Fruit fly (Drosophila melanogaster) whole organism, embryonic: ENCODE data around the gene CG33299.

Experiments
- ATbp ChIP-seq: fragments of 200-800 bp; sonication (Bioruptor generic); optimal IDR thresholded peaks from 2 replicates; lab custom pipeline; 2017; ENCODE audit warnings: missing biosample characterization, mild to moderate bottlenecking, missing genetic modification characterization, missing genetic modification reagents
- B-H1 ChIP-seq: fragments of 200-800 bp; sonication (Bioruptor generic); IDR thresholded peaks from 3 replicates; pipeline ENCODE4 v1.3.6; 2022; ENCODE audit warnings: missing biosample characterization, missing genetic modification characterization
- CG10147 ChIP-seq: fragments of 200-800 bp; sonication (Bioruptor generic); optimal IDR thresholded peaks from 2 replicates; lab custom pipeline; 2019; ENCODE audit warnings: missing biosample characterization, mild to moderate bottlenecking, missing genetic modification characterization, moderate library complexity
- CG10431 ChIP-seq: fragments of 200-800 bp; sonication (Bioruptor generic); optimal IDR thresholded peaks from 3 replicates; lab custom pipeline; 2018; ENCODE audit warnings: missing biosample characterization, mild to moderate bottlenecking, missing genetic modification characterization
- CG10654 ChIP-seq: fragments of 200-800 bp; sonication (Bioruptor generic); optimal IDR thresholded peaks from 2 replicates; lab custom pipeline; 2016; ENCODE audit warnings: missing biosample characterization, missing genetic modification characterization
- CG11093 ChIP-seq: fragments of 200-800 bp; sonication (Bioruptor generic); IDR thresholded peaks from 3 replicates; pipeline ENCODE4 v1.3.6; 2022; ENCODE audit warnings: missing biosample characterization, missing genetic modification characterization
- CG14667 ChIP-seq: fragments of 200-800 bp; sonication (Bioruptor generic); IDR thresholded peaks from 2 replicates; pipeline ENCODE4 v1.3.6; 2022; ENCODE audit warnings: missing biosample characterization, missing genetic modification characterization
- CG15696 ChIP-seq: fragments of 200-800 bp; sonication (Bioruptor generic); optimal IDR thresholded peaks from 2 replicates; lab custom pipeline; 2019; ENCODE audit warnings: missing biosample characterization, mild to moderate bottlenecking, missing genetic modification characterization, moderate library complexity
- CG18764 ChIP-seq: fragments of 200-800 bp; sonication (Bioruptor generic); optimal IDR thresholded peaks from 3 replicates; lab custom pipeline; 2016; ENCODE audit warnings: missing biosample characterization, missing genetic modification characterization
- CG2678 ChIP-seq: fragments of 200-800 bp; sonication (Bioruptor generic); optimal IDR thresholded peaks from 3 replicates; lab custom pipeline; 2019; ENCODE audit warnings: missing biosample characterization, mild to moderate bottlenecking, missing genetic modification characterization, moderate library complexity
- CG31441 ChIP-seq: fragments of 200-800 bp; sonication (Bioruptor generic); IDR thresholded peaks from 2 replicates; pipeline ENCODE4 v1.3.6; 2022; ENCODE audit warnings: missing biosample characterization, missing genetic modification characterization
- CG4328 ChIP-seq: fragments of 200-800 bp; sonication (Bioruptor generic); optimal IDR thresholded peaks from 3 replicates; lab custom pipeline; 2017; ENCODE audit warnings: missing biosample characterization, missing genetic modification reagents, missing genetic modification characterization
- CG4730 ChIP-seq: fragments of 200-800 bp; sonication (Bioruptor generic); IDR thresholded peaks from 2 replicates; pipeline ENCODE4 v1.3.6; 2022; ENCODE audit warnings: missing biosample characterization, missing genetic modification characterization
- CG7271 ChIP-seq: fragments of 200-800 bp; sonication (Bioruptor generic); optimal IDR thresholded peaks from 2 replicates; lab custom pipeline; 2018; ENCODE audit warnings: missing biosample characterization, mild to moderate bottlenecking, missing genetic modification characterization, moderate library complexity
- CG7987 ChIP-seq: fragments of 200-800 bp; sonication (Bioruptor generic); optimal IDR thresholded peaks from 2 replicates; lab custom pipeline; 2018; ENCODE audit warnings: missing biosample characterization, mild to moderate bottlenecking, missing genetic modification characterization, moderate library complexity
- CG8290 ChIP-seq, 3 experiments: fragments of 200-800 bp; sonication (Bioruptor generic); optimal IDR thresholded peaks; 2 replicates each; lab custom pipeline; 2016 to 2019; ENCODE audit warnings: missing biosample characterization in 3 of 3, missing genetic modification characterization in 3 of 3, mild to moderate bottlenecking in 2 of 3, moderate library complexity in 1 of 3
- CG8478 ChIP-seq: fragments of >200 bp; optimal IDR thresholded peaks from 2 replicates; lab custom pipeline; 2018
- CHES-1-like ChIP-seq: fragments of 200-800 bp; sonication (Bioruptor generic); optimal IDR thresholded peaks from 2 replicates; lab custom pipeline; 2016; ENCODE audit warnings: missing biosample characterization, missing genetic modification characterization
- CTCF ChIP-seq: fragments of 200-800 bp; sonication (Bioruptor generic); optimal IDR thresholded peaks from 2 replicates; lab custom pipeline; 2017; ENCODE audit warnings: missing biosample characterization, mild to moderate bottlenecking, missing genetic modification characterization, moderate library complexity
- Dek ChIP-seq: fragments of 200-800 bp; sonication (Bioruptor generic); optimal IDR thresholded peaks from 3 replicates; lab custom pipeline; 2019; ENCODE audit warnings: missing biosample characterization, mild to moderate bottlenecking, missing genetic modification characterization, moderate library complexity
- Eip74EF ChIP-seq, 2 experiments: fragments of 200-800 bp in 1 of 2; fragments of >200 bp in 1 of 2; sonication (Bioruptor generic) in 1 of 2; optimal IDR thresholded peaks; 2 replicates each; lab custom pipeline; 2017 to 2019; ENCODE audit warnings: missing biosample characterization in 2 of 2, missing genetic modification characterization in 2 of 2, mild to moderate bottlenecking in 1 of 2, moderate library complexity in 1 of 2
- Gsc ChIP-seq: fragments of 200-800 bp; sonication (Bioruptor generic); IDR thresholded peaks from 2 replicates; pipeline ENCODE4 v1.3.6; 2022; ENCODE audit warnings: missing biosample characterization, missing genetic modification characterization
- HLH54F ChIP-seq: fragments of 200-800 bp; sonication (Bioruptor generic); optimal IDR thresholded peaks from 3 replicates; lab custom pipeline; 2016; ENCODE audit warnings: missing biosample characterization, missing genetic modification characterization
- HmgZ ChIP-seq: fragments of 200-800 bp; sonication (Bioruptor generic); optimal IDR thresholded peaks from 2 replicates; lab custom pipeline; 2018; ENCODE audit warnings: missing biosample characterization, mild to moderate bottlenecking, missing genetic modification characterization
- Hmx ChIP-seq: fragments of 200-800 bp; sonication (Bioruptor generic); optimal IDR thresholded peaks from 2 replicates; lab custom pipeline; 2016; ENCODE audit warnings: missing biosample characterization, missing genetic modification characterization
- Med ChIP-seq: fragments of 200-800 bp; sonication (Bioruptor generic); peaks from one replicate; lab custom pipeline; 2016; ENCODE audit warnings: missing biosample characterization, missing genetic modification characterization, mild to moderate bottlenecking, inconsistent platforms, moderate library complexity
- Myb ChIP-seq: fragments of 200-800 bp; sonication (Bioruptor generic); optimal IDR thresholded peaks from 2 replicates; lab custom pipeline; 2016; ENCODE audit warnings: missing biosample characterization, missing genetic modification characterization
- NC2β ChIP-seq: fragments of 200-800 bp; sonication (Bioruptor generic); optimal IDR thresholded peaks from 2 replicates; lab custom pipeline; 2016; ENCODE audit warnings: missing biosample characterization, missing genetic modification characterization
- Ravus ChIP-seq: fragments of 200-800 bp; sonication (Bioruptor generic); IDR thresholded peaks from 2 replicates; pipeline ENCODE4 v1.3.6; 2022; ENCODE audit warnings: missing biosample characterization, missing genetic modification characterization
- Sin3A ChIP-seq: fragments of >200 bp; optimal IDR thresholded peaks from 2 replicates; lab custom pipeline; 2018
- Usf ChIP-seq: fragments of 200-800 bp; sonication (Bioruptor generic); optimal IDR thresholded peaks from 2 replicates; lab custom pipeline; 2017; ENCODE audit warnings: missing genotype, missing biosample characterization, missing genetic modification characterization
- Xbp1 ChIP-seq: fragments of 200-800 bp; sonication (Bioruptor generic); optimal IDR thresholded peaks from 3 replicates; lab custom pipeline; 2016; ENCODE audit warnings: missing biosample characterization, mild to moderate bottlenecking, missing genetic modification characterization
- Xrp1 ChIP-seq: fragments of 200-800 bp; sonication (Bioruptor generic); IDR thresholded peaks from 2 replicates; pipeline ENCODE4 v1.3.6; 2022; ENCODE audit warnings: missing biosample characterization, missing genetic modification characterization
- ab ChIP-seq: fragments of 200-800 bp; sonication (Bioruptor generic); optimal IDR thresholded peaks from 2 replicates; lab custom pipeline; 2016; ENCODE audit warnings: missing biosample characterization, missing genetic modification characterization
- bab2 ChIP-seq: fragments of 200-800 bp; sonication (Bioruptor generic); optimal IDR thresholded peaks from 2 replicates; lab custom pipeline; 2016; ENCODE audit warnings: missing biosample characterization, missing genetic modification characterization
- chif ChIP-seq, 2 experiments: fragments of 200-800 bp; sonication (Bioruptor generic); optimal IDR thresholded peaks; 3 replicates each; lab custom pipeline; 2016; ENCODE audit warnings: missing biosample characterization in 2 of 2, missing genetic modification characterization in 2 of 2
- ci ChIP-seq: fragments of 200-800 bp; sonication (Bioruptor generic); IDR thresholded peaks from 3 replicates; pipeline ENCODE4 v1.3.6; 2022; ENCODE audit warnings: missing biosample characterization, missing genetic modification characterization
- crol ChIP-seq: fragments of 200-800 bp; sonication (Bioruptor generic); IDR thresholded peaks from 2 replicates; pipeline ENCODE4 v1.3.6; 2022; ENCODE audit warnings: missing biosample characterization, missing genetic modification characterization
- cwo ChIP-seq: fragments of 200-800 bp; sonication (Bioruptor generic); optimal IDR thresholded peaks from 3 replicates; lab custom pipeline; 2017; ENCODE audit warnings: missing biosample characterization, missing genetic modification characterization, mild to moderate bottlenecking, moderate library complexity, missing genetic modification reagents
- eyg ChIP-seq: fragments of 200-800 bp; sonication (Bioruptor generic); optimal IDR thresholded peaks from 3 replicates; lab custom pipeline; 2016; ENCODE audit warnings: missing biosample characterization, missing genetic modification characterization
- fd3F ChIP-seq: fragments of 200-800 bp; sonication (Bioruptor generic); optimal IDR thresholded peaks from 2 replicates; lab custom pipeline; 2018; ENCODE audit warnings: missing biosample characterization, mild to moderate bottlenecking, missing genetic modification characterization, moderate library complexity
- fd96Cb ChIP-seq: fragments of 200-800 bp; sonication (Bioruptor generic); optimal IDR thresholded peaks from 2 replicates; lab custom pipeline; 2018; ENCODE audit warnings: missing biosample characterization, mild to moderate bottlenecking, missing genetic modification characterization, moderate library complexity
- h ChIP-seq: fragments of >200 bp; optimal IDR thresholded peaks from 2 replicates; lab custom pipeline; 2017
- her ChIP-seq: fragments of 200-800 bp; sonication (Bioruptor generic); optimal IDR thresholded peaks from 2 replicates; lab custom pipeline; 2016; ENCODE audit warnings: missing biosample characterization, missing genetic modification characterization
- jumu ChIP-seq: fragments of 200-800 bp; sonication (Bioruptor generic); optimal IDR thresholded peaks from 3 replicates; lab custom pipeline; 2016; ENCODE audit warnings: missing biosample characterization, missing genetic modification characterization
- kah ChIP-seq: fragments of 200-800 bp; sonication (Bioruptor generic); optimal IDR thresholded peaks from 2 replicates; lab custom pipeline; 2018; ENCODE audit warnings: missing biosample characterization, mild to moderate bottlenecking, missing genetic modification characterization
- mld ChIP-seq: fragments of 200-800 bp; sonication (Bioruptor generic); IDR thresholded peaks from 3 replicates; pipeline ENCODE4 v1.3.6; 2022; ENCODE audit warnings: missing biosample characterization, missing genetic modification characterization; ENCODE audit not compliant: partially characterized antibody
- nom ChIP-seq: fragments of 200-800 bp; sonication (Bioruptor generic); optimal IDR thresholded peaks from 2 replicates; lab custom pipeline; 2017; ENCODE audit warnings: missing biosample characterization, missing genetic modification characterization, mild to moderate bottlenecking, moderate library complexity, missing genetic modification reagents
- schlank ChIP-seq: fragments of 200-800 bp; sonication (Bioruptor generic); optimal IDR thresholded peaks from 2 replicates; lab custom pipeline; 2018; ENCODE audit warnings: missing biosample characterization, mild to moderate bottlenecking, missing genetic modification characterization
- so ChIP-seq: fragments of 200-800 bp; sonication (Bioruptor generic); IDR thresholded peaks from 3 replicates; pipeline ENCODE4 v1.3.6; 2022; ENCODE audit warnings: missing biosample characterization, missing genetic modification characterization
- stc ChIP-seq: fragments of 200-800 bp; sonication (Bioruptor generic); IDR thresholded peaks from 2 replicates; pipeline ENCODE4 v1.3.6; 2022; ENCODE audit warnings: missing biosample characterization, missing genetic modification characterization
- sug ChIP-seq: fragments of 200-800 bp; optimal IDR thresholded peaks from 2 replicates; lab custom pipeline; 2019; ENCODE audit warnings: missing biosample characterization, mild to moderate bottlenecking, missing genetic modification characterization, moderate library complexity
- tll ChIP-seq, 2 experiments: fragments of 200-800 bp in 1 of 2; fragments of >200 bp in 1 of 2; sonication (Bioruptor generic) in 1 of 2; optimal IDR thresholded peaks; 2 replicates each; lab custom pipeline; 2017 to 2019; ENCODE audit warnings: missing biosample characterization in 2 of 2, missing genetic modification characterization in 2 of 2, mild to moderate bottlenecking in 1 of 2, moderate library complexity in 1 of 2

CG33299 gene

DNA sequence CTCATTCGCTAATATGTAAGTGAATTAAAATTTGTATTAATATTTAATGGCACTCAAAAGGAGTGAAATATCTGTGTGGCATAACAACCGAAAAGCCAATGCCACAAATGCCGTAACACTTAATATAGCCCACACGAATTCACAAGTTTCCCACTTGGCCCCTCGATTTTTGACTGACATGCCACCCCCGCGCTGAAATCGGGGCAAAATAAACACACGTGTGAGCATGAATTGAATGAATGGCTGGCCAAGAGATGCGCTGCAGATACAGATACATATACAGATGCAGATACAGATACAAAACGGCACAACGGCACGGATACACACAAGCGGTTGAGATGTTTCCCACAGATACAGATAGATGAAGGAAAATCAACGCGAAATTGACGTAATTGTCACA, 20.7 kb downstream of the CG33299 start:
- TF ChIP-seq Hmx (GFP tag; lab: Kevin White, UChicago), result no peak
- no peak for TF ChIP-seq kah
- TF ChIP-seq Dek (tag; lab: Kevin White, UChicago), result no peak
- TF ChIP-seq HmgZ, result no peak
- no peak for TF ChIP-seq stc (GFP tag; lab: Robert Waterston, UW)
- TF ChIP-seq ATbp (GFP tag; lab: Kevin White, UChicago), result no peak
- no peak for TF ChIP-seq Usf (GFP tag; lab: Kevin White, UChicago)
- no peak for TF ChIP-seq sug (tag; lab: Kevin White, UChicago)
- no peak for TF ChIP-seq CG14667 (GFP tag; lab: Robert Waterston, UW)
- TF ChIP-seq CG10654 (GFP tag; lab: Kevin White, UChicago), result no peak
- TF ChIP-seq nom, result no peak
- TF ChIP-seq CG15696 (tag; lab: Kevin White, UChicago), result no peak
- TF ChIP-seq CHES-1-like (GFP tag; lab: Kevin White, UChicago), result no peak
- TF ChIP-seq fd96Cb (tag; lab: Kevin White, UChicago), result no peak
- TF ChIP-seq CG10147 (GFP tag; lab: Kevin White, UChicago), result no peak
- no peak for TF ChIP-seq h (lab: Kevin White, UChicago)
- no peak for TF ChIP-seq CG4328 (GFP tag; lab: Kevin White, UChicago)
- TF ChIP-seq Myb (GFP tag; lab: Kevin White, UChicago), result no peak
- TF ChIP-seq cwo (GFP tag; lab: Kevin White, UChicago), result peak; percentile 71
- TF ChIP-seq crol (GFP tag; lab: Robert Waterston, UW), result peak; percentile 54; the same call in 1 of the 2 replicates
- no peak for TF ChIP-seq B-H1 (GFP tag; lab: Robert Waterston, UW)
- TF ChIP-seq her (GFP tag; lab: Kevin White, UChicago), result no peak
- TF ChIP-seq CG18764 (GFP tag; lab: Kevin White, UChicago), result no peak
- peak; percentile 45 for TF ChIP-seq Med
- TF ChIP-seq mld (GFP tag; lab: Robert Waterston, UW), result no peak
- no peak for TF ChIP-seq fd3F (GFP tag; lab: Kevin White, UChicago)
- TF ChIP-seq CG7271 (tag; lab: Kevin White, UChicago), result no peak
- TF ChIP-seq CG31441 (GFP tag; lab: Robert Waterston, UW), result no peak
- TF ChIP-seq chif (GFP tag; optimal IDR thresholded peaks at IDR 0.05; lab: Kevin White, UChicago), result no peak
- no peak for TF ChIP-seq CTCF (GFP tag; lab: Kevin White, UChicago)
- TF ChIP-seq CG11093 (GFP tag; lab: Robert Waterston, UW), result no peak
- TF ChIP-seq bab2 (GFP tag; lab: Kevin White, UChicago), result no peak
- no peak for TF ChIP-seq tll (GFP tag; optimal IDR thresholded peaks at IDR 0.05; lab: Kevin White, UChicago)
- TF ChIP-seq Eip74EF (GFP tag; optimal IDR thresholded peaks at IDR 0.05; lab: Kevin White, UChicago), result no peak
- peak; percentile 47; the same call in 1 of the 3 replicates for TF ChIP-seq so (GFP tag; lab: Robert Waterston, UW)
- TF ChIP-seq Ravus (GFP tag; lab: Robert Waterston, UW), result no peak
- no peak for TF ChIP-seq CG2678 (tag; lab: Kevin White, UChicago)
- TF ChIP-seq schlank (tag; lab: Kevin White, UChicago), result no peak
- TF ChIP-seq Gsc (GFP tag; lab: Robert Waterston, UW), result no peak
- TF ChIP-seq jumu (GFP tag; lab: Kevin White, UChicago), result no peak
- no peak for TF ChIP-seq HLH54F (GFP tag; lab: Kevin White, UChicago)
- no peak for TF ChIP-seq ab (GFP tag; lab: Kevin White, UChicago)
- no peak for TF ChIP-seq CG8478
- no peak for TF ChIP-seq Xbp1
- TF ChIP-seq CG4730 (GFP tag; lab: Robert Waterston, UW), result no peak
- peak; percentile 7 for TF ChIP-seq CG7987 (GFP tag; lab: Kevin White, UChicago)
- 0 out of 3 replicates have a peak, but pooled peaks have one; percentile 18 for TF ChIP-seq ci (GFP tag; lab: Robert Waterston, UW)
- no peak for TF ChIP-seq eyg
- no peak for TF ChIP-seq NC2β (GFP tag; lab: Kevin White, UChicago)
- TF ChIP-seq Xrp1 (GFP tag; lab: Robert Waterston, UW), result no peak
- TF ChIP-seq CG8290 (GFP tag; optimal IDR thresholded peaks at IDR 0.05; lab: Kevin White, UChicago), result no peak
- TF ChIP-seq CG8290 (tag; optimal IDR thresholded peaks at IDR 0.05; lab: Kevin White, UChicago), result peak in 1 of 2 experiments; percentile 14
- no peak for TF ChIP-seq Sin3A (lab: Kevin White, UChicago)
- no peak for TF ChIP-seq CG10431 (GFP tag; lab: Kevin White, UChicago)
